Fruit fly (Drosophila melanogaster) whole organism, embryonic: ENCODE measurements around the gene dia.

Experiments
- Adf1 ChIP-seq: fragments of 200-800 bp; sonication (Bioruptor generic); IDR thresholded peaks from 2 replicates; pipeline ENCODE4 v1.3.6; 2022; ENCODE audit warnings: missing biosample characterization, missing genetic modification characterization
- Aef1 ChIP-seq: fragments of 200-800 bp; sonication (Bioruptor generic); IDR thresholded peaks from 3 replicates; pipeline ENCODE4 v1.3.6; 2022; ENCODE audit warnings: missing biosample characterization, missing genetic modification characterization
- Atf-2 ChIP-seq: fragments of 200-800 bp; sonication (Bioruptor generic); optimal IDR thresholded peaks from 2 replicates; lab custom pipeline; 2016; ENCODE audit warnings: missing biosample characterization, missing genetic modification characterization
- Awh ChIP-seq: fragments of 200-800 bp; sonication (Bioruptor generic); IDR thresholded peaks from 2 replicates; pipeline ENCODE4, ENCODE4 v1.3.6; 2022; ENCODE audit warnings: missing biosample characterization, missing genetic modification characterization
- CG11085 ChIP-seq: fragments of 200-800 bp; sonication (Bioruptor generic); IDR thresholded peaks from 2 replicates; pipeline ENCODE4 v1.3.6; 2022; ENCODE audit warnings: missing biosample characterization, missing genetic modification characterization
- CG12659 ChIP-seq: fragments of 200-800 bp; sonication (Bioruptor generic); optimal IDR thresholded peaks from 3 replicates; lab custom pipeline; 2017; ENCODE audit warnings: mild to moderate bottlenecking, missing biosample characterization, missing genetic modification reagents, missing genetic modification characterization
- CG12942 ChIP-seq: fragments of 200-800 bp; sonication (Bioruptor generic); optimal IDR thresholded peaks from 3 replicates; lab custom pipeline; 2016; ENCODE audit warnings: missing biosample characterization, missing genetic modification characterization
- CG14014 ChIP-seq: fragments of 200-800 bp; sonication (Bioruptor generic); IDR thresholded peaks from 2 replicates; pipeline ENCODE4 v1.3.6; 2022; ENCODE audit warnings: missing biosample characterization, missing genetic modification characterization
- CG14860 ChIP-seq: fragments of 200-800 bp; sonication (Bioruptor generic); IDR thresholded peaks from 3 replicates; pipeline ENCODE4 v1.3.6; 2022; ENCODE audit warnings: missing biosample characterization, missing genetic modification characterization; ENCODE audit not compliant: partially characterized antibody
- CG17568 ChIP-seq: fragments of 200-800 bp; sonication (Bioruptor generic); optimal IDR thresholded peaks from 2 replicates; lab custom pipeline; 2018; ENCODE audit warnings: missing biosample characterization, mild to moderate bottlenecking, missing genetic modification characterization, moderate library complexity
- CG2129 ChIP-seq: fragments of 200-800 bp; sonication (Bioruptor generic); IDR thresholded peaks from 2 replicates; pipeline ENCODE4 v1.3.6; 2022; ENCODE audit warnings: missing biosample characterization, missing genetic modification characterization; ENCODE audit not compliant: partially characterized antibody
- CG2199 ChIP-seq: fragments of 200-800 bp; sonication (Bioruptor generic); IDR thresholded peaks from 3 replicates; pipeline ENCODE4 v1.3.6; 2022; ENCODE audit warnings: missing biosample characterization, missing genetic modification characterization
- CG2202 ChIP-seq: fragments of 200-800 bp; sonication (Bioruptor generic); optimal IDR thresholded peaks from 2 replicates; lab custom pipeline; 2018; ENCODE audit warnings: missing biosample characterization, mild to moderate bottlenecking, missing genetic modification characterization
- CG2889 ChIP-seq: fragments of 200-800 bp; sonication (Bioruptor generic); IDR thresholded peaks from 3 replicates; pipeline ENCODE4 v1.3.6; 2022; ENCODE audit warnings: missing biosample characterization, missing genetic modification characterization
- CG3065 ChIP-seq: fragments of 200-800 bp; sonication (Bioruptor generic); optimal IDR thresholded peaks from 2 replicates; lab custom pipeline; 2016; ENCODE audit warnings: missing biosample characterization, missing genetic modification characterization
- CG34224 ChIP-seq: fragments of 200-800 bp; sonication (Bioruptor generic); IDR thresholded peaks from 3 replicates; pipeline ENCODE4 v1.3.6; 2022; ENCODE audit warnings: missing biosample characterization, missing genetic modification characterization; ENCODE audit not compliant: partially characterized antibody
- CG4282 ChIP-seq: fragments of 200-800 bp; sonication (Bioruptor generic); optimal IDR thresholded peaks from 2 replicates; lab custom pipeline; 2016; ENCODE audit warnings: missing biosample characterization, missing genetic modification characterization
- CG4328 ChIP-seq: fragments of 200-800 bp; sonication (Bioruptor generic); optimal IDR thresholded peaks from 3 replicates; lab custom pipeline; 2017; ENCODE audit warnings: missing biosample characterization, missing genetic modification reagents, missing genetic modification characterization
- CG4730 ChIP-seq: fragments of 200-800 bp; sonication (Bioruptor generic); IDR thresholded peaks from 2 replicates; pipeline ENCODE4 v1.3.6; 2022; ENCODE audit warnings: missing biosample characterization, missing genetic modification characterization
- CG6689 ChIP-seq: fragments of 200-800 bp; sonication (Bioruptor generic); IDR thresholded peaks from 2 replicates; pipeline ENCODE4 v1.3.6; 2022; ENCODE audit warnings: missing biosample characterization, missing genetic modification characterization
- CG7372 ChIP-seq: fragments of 200-800 bp; sonication (Bioruptor generic); IDR thresholded peaks from 2 replicates; pipeline ENCODE4 v1.3.6; 2022; ENCODE audit warnings: missing biosample characterization, missing genetic modification characterization
- CG7556 ChIP-seq: fragments of 200-800 bp; sonication (Bioruptor generic); optimal IDR thresholded peaks from 2 replicates; lab custom pipeline; 2017; ENCODE audit warnings: missing biosample characterization, mild to moderate bottlenecking, missing genetic modification characterization
- CG7963 ChIP-seq: fragments of 200-800 bp; sonication (Bioruptor generic); IDR thresholded peaks from 3 replicates; pipeline ENCODE4 v1.3.6; 2022; ENCODE audit warnings: missing biosample characterization, missing genetic modification characterization; ENCODE audit not compliant: partially characterized antibody
- CG8388 ChIP-seq: fragments of 200-800 bp; sonication (Bioruptor generic); optimal IDR thresholded peaks from 2 replicates; lab custom pipeline; 2019; ENCODE audit warnings: missing biosample characterization, mild to moderate bottlenecking, missing genetic modification characterization, moderate library complexity
- CG8765 ChIP-seq: fragments of 200-800 bp; sonication (Bioruptor generic); IDR thresholded peaks from 2 replicates; pipeline ENCODE4 v1.3.6; 2022; ENCODE audit warnings: missing biosample characterization, missing genetic modification characterization
- Dref ChIP-seq: fragments of 200-800 bp; sonication (Bioruptor generic); IDR thresholded peaks from 2 replicates; pipeline ENCODE4 v1.3.6; 2022; ENCODE audit warnings: missing biosample characterization, missing genetic modification characterization
- Eip74EF ChIP-seq, 2 experiments: fragments of 200-800 bp in 1 of 2; fragments of >200 bp in 1 of 2; sonication (Bioruptor generic) in 1 of 2; optimal IDR thresholded peaks; 2 replicates each; lab custom pipeline; 2017 to 2019; ENCODE audit warnings: missing biosample characterization in 2 of 2, missing genetic modification characterization in 2 of 2, mild to moderate bottlenecking in 1 of 2, moderate library complexity in 1 of 2
- Fer2 ChIP-seq: fragments of 200-800 bp; sonication (Bioruptor generic); optimal IDR thresholded peaks from 2 replicates; lab custom pipeline; 2018; ENCODE audit warnings: missing biosample characterization, mild to moderate bottlenecking, missing genetic modification characterization, moderate library complexity
- MESR4 ChIP-seq: fragments of 200-800 bp; sonication (Bioruptor generic); optimal IDR thresholded peaks from 2 replicates; lab custom pipeline; 2018; ENCODE audit warnings: missing biosample characterization, mild to moderate bottlenecking, missing genetic modification characterization, moderate library complexity
- MTF-1 ChIP-seq: fragments of 200-800 bp; sonication (Bioruptor generic); optimal IDR thresholded peaks from 2 replicates; lab custom pipeline; 2018; ENCODE audit warnings: missing biosample characterization, mild to moderate bottlenecking, missing genetic modification characterization, borderline replicate concordance
- Mes4 ChIP-seq: fragments of 200-800 bp; sonication (Bioruptor generic); optimal IDR thresholded peaks from 2 replicates; lab custom pipeline; 2016; ENCODE audit warnings: missing biosample characterization, missing genetic modification characterization
- Mrtf ChIP-seq: fragments of 200-800 bp; sonication (Bioruptor generic); IDR thresholded peaks from 3 replicates; pipeline ENCODE4 v1.3.6; 2022; ENCODE audit warnings: missing biosample characterization, missing genetic modification characterization
- Myb ChIP-seq: fragments of 200-800 bp; sonication (Bioruptor generic); optimal IDR thresholded peaks from 2 replicates; lab custom pipeline; 2016; ENCODE audit warnings: missing biosample characterization, missing genetic modification characterization
- Nf-YA ChIP-seq: fragments of 200-800 bp; sonication (Bioruptor generic); IDR thresholded peaks from 2 replicates; pipeline ENCODE4 v1.3.6; 2022; ENCODE audit warnings: missing biosample characterization, missing genetic modification characterization
- Oaz ChIP-seq: fragments of 200-800 bp; sonication (Bioruptor generic); IDR thresholded peaks from 2 replicates; pipeline ENCODE4 v1.3.6; 2022; ENCODE audit warnings: missing biosample characterization, missing genetic modification characterization
- Oli ChIP-seq: fragments of 200-800 bp; sonication (Bioruptor generic); optimal IDR thresholded peaks from 2 replicates; lab custom pipeline; 2018; ENCODE audit warnings: missing biosample characterization, mild to moderate bottlenecking, missing genetic modification characterization, moderate library complexity
- Scr ChIP-seq: fragments of 200-800 bp; sonication (Bioruptor generic); IDR thresholded peaks from 2 replicates; pipeline ENCODE4 v1.3.6; 2022; ENCODE audit warnings: missing biosample characterization, missing genetic modification characterization; ENCODE audit not compliant: partially characterized antibody
- Vsx1 ChIP-seq: fragments of 200-800 bp; sonication (Bioruptor generic); optimal IDR thresholded peaks from 2 replicates; lab custom pipeline; 2017; ENCODE audit warnings: missing biosample characterization, mild to moderate bottlenecking, missing genetic modification characterization, missing genetic modification reagents
- YL-1 ChIP-seq: fragments of 200-800 bp; sonication (Bioruptor generic); optimal IDR thresholded peaks from 3 replicates; lab custom pipeline; 2017; ENCODE audit warnings: missing biosample characterization, mild to moderate bottlenecking, missing genetic modification characterization
- croc ChIP-seq: fragments of 200-800 bp; sonication (Bioruptor generic); conservative IDR thresholded peaks from 3 replicates; pipeline ENCODE4 v1.3.6; 2022; ENCODE audit warnings: missing biosample characterization, missing genetic modification characterization
- danr ChIP-seq: fragments of 200-800 bp; sonication (Bioruptor generic); IDR thresholded peaks from 2 replicates; pipeline ENCODE4 v1.3.6; 2022; ENCODE audit warnings: missing biosample characterization, missing genetic modification characterization
- eyg ChIP-seq: fragments of 200-800 bp; sonication (Bioruptor generic); optimal IDR thresholded peaks from 3 replicates; lab custom pipeline; 2016; ENCODE audit warnings: missing biosample characterization, missing genetic modification characterization
- grau ChIP-seq: fragments of 200-800 bp; optimal IDR thresholded peaks from 3 replicates; lab custom pipeline; 2019; ENCODE audit warnings: missing biosample characterization, mild to moderate bottlenecking, missing genetic modification characterization, moderate library complexity
- hbn ChIP-seq: fragments of 200-800 bp; sonication (Bioruptor generic); IDR thresholded peaks from 2 replicates; pipeline ENCODE4 v1.3.6; 2022; ENCODE audit warnings: missing biosample characterization, missing genetic modification characterization; ENCODE audit not compliant: partially characterized antibody
- lbe ChIP-seq: fragments of 200-800 bp; sonication (Bioruptor generic); optimal IDR thresholded peaks from 2 replicates; lab custom pipeline; 2016; ENCODE audit warnings: missing biosample characterization, mild to moderate bottlenecking, missing genetic modification characterization
- nom ChIP-seq: fragments of 200-800 bp; sonication (Bioruptor generic); optimal IDR thresholded peaks from 2 replicates; lab custom pipeline; 2017; ENCODE audit warnings: missing biosample characterization, missing genetic modification characterization, mild to moderate bottlenecking, moderate library complexity, missing genetic modification reagents
- org-1 ChIP-seq: fragments of 200-800 bp; sonication (Bioruptor generic); optimal IDR thresholded peaks from 2 replicates; lab custom pipeline; 2017; ENCODE audit warnings: missing biosample characterization, missing genetic modification characterization
- seq ChIP-seq: fragments of 200-800 bp; sonication (Bioruptor generic); IDR thresholded peaks from 2 replicates; pipeline ENCODE4 v1.3.6; 2022; ENCODE audit warnings: missing biosample characterization, missing genetic modification characterization
- so ChIP-seq: fragments of 200-800 bp; sonication (Bioruptor generic); IDR thresholded peaks from 3 replicates; pipeline ENCODE4 v1.3.6; 2022; ENCODE audit warnings: missing biosample characterization, missing genetic modification characterization
- usp ChIP-seq: fragments of >200 bp; optimal IDR thresholded peaks from 2 replicates; lab custom pipeline; 2017; ENCODE audit warnings: missing biosample characterization, missing genetic modification characterization
- z ChIP-seq: fragments of 200-800 bp; sonication (Bioruptor generic); IDR thresholded peaks from 3 replicates; pipeline ENCODE4 v1.3.6; 2022; ENCODE audit warnings: missing biosample characterization, missing genetic modification characterization

The dia gene

dm6 chr2L:20734687-20735088 lies 23.3 kb upstream of the dia start (continued):
- no peak for TF ChIP-seq Vsx1
- TF ChIP-seq CG4282 (GFP tag; lab: Kevin White, UChicago) = no peak
- TF ChIP-seq danr (GFP tag; lab: Robert Waterston, UW) = no peak
- no peak for TF ChIP-seq seq (GFP tag; lab: Robert Waterston, UW)
- TF ChIP-seq CG4328 (GFP tag; lab: Kevin White, UChicago) = no peak
- no peak for TF ChIP-seq CG6689 (GFP tag; lab: Robert Waterston, UW)
- TF ChIP-seq Adf1 (GFP tag; lab: Robert Waterston, UW) = no peak
- no peak for TF ChIP-seq CG12942
- TF ChIP-seq CG8765 (GFP tag; lab: Robert Waterston, UW) = no peak
- TF ChIP-seq Mes4 = no peak
- no peak for TF ChIP-seq lbe
- no peak for TF ChIP-seq Mrtf (GFP tag; lab: Robert Waterston, UW)
- peak; percentile 55; the same call in 2 of the 3 replicates for TF ChIP-seq CG34224
- TF ChIP-seq Oli (tag; lab: Kevin White, UChicago) = no peak
- TF ChIP-seq CG14014 (GFP tag; lab: Robert Waterston, UW) = no peak
- TF ChIP-seq CG2889 (GFP tag; lab: Robert Waterston, UW) = no peak
- peak; percentile 54 for TF ChIP-seq Myb (GFP tag; lab: Kevin White, UChicago)
- no peak for TF ChIP-seq grau
- TF ChIP-seq CG3065 (GFP tag; lab: Kevin White, UChicago) = no peak
- no peak for TF ChIP-seq Eip74EF (GFP tag; optimal IDR thresholded peaks at IDR 0.05; lab: Kevin White, UChicago)
- no peak for TF ChIP-seq nom (GFP tag; lab: Kevin White, UChicago)
- no peak for TF ChIP-seq croc
- TF ChIP-seq so (GFP tag; lab: Robert Waterston, UW) = no peak
- TF ChIP-seq Fer2 = no peak
- no peak for TF ChIP-seq Atf-2 (GFP tag; lab: Kevin White, UChicago)
- no peak for TF ChIP-seq CG12659 (GFP tag; lab: Kevin White, UChicago)
- peak; percentile 70 for TF ChIP-seq Scr (GFP tag; lab: Robert Waterston, UW)
- no peak for TF ChIP-seq CG2199 (GFP tag; lab: Robert Waterston, UW)
- peak; percentile 51; the same call in 1 of the 3 replicates for TF ChIP-seq CG7963 (GFP tag; lab: Robert Waterston, UW)
- peak; percentile 42; the same call in 1 of the 2 replicates for TF ChIP-seq CG2129 (GFP tag; lab: Robert Waterston, UW)
- peak; percentile 50 for TF ChIP-seq MESR4
- TF ChIP-seq CG17568 = no peak
- TF ChIP-seq Oaz (GFP tag; lab: Robert Waterston, UW) = no peak
- peak; percentile 73 for TF ChIP-seq CG14860 (GFP tag; lab: Robert Waterston, UW)
- TF ChIP-seq MTF-1 (GFP tag; lab: Kevin White, UChicago) = no peak
- TF ChIP-seq z (GFP tag; lab: Robert Waterston, UW) = no peak
- TF ChIP-seq Awh (GFP tag; lab: Robert Waterston, UW) = no peak
- TF ChIP-seq usp (GFP tag; lab: Kevin White, UChicago) = no peak
- TF ChIP-seq YL-1 = no peak
- peak; percentile 80 for TF ChIP-seq Dref (GFP tag; lab: Robert Waterston, UW)
- TF ChIP-seq eyg (GFP tag; lab: Kevin White, UChicago) = no peak
- no peak for TF ChIP-seq Aef1 (GFP tag; lab: Robert Waterston, UW)
- no peak for TF ChIP-seq CG7372 (GFP tag; lab: Robert Waterston, UW)
- TF ChIP-seq Nf-YA (GFP tag; lab: Robert Waterston, UW) = no peak
- TF ChIP-seq CG8388 (GFP tag; lab: Kevin White, UChicago) = no peak
- no peak for TF ChIP-seq CG11085 (GFP tag; lab: Robert Waterston, UW)
- TF ChIP-seq CG7556 (GFP tag; lab: Kevin White, UChicago) = no peak
- TF ChIP-seq hbn (GFP tag; lab: Robert Waterston, UW) = peak; percentile 42; the same call in 1 of the 2 replicates
- TF ChIP-seq CG4730 (GFP tag; lab: Robert Waterston, UW) = no peak
- no peak for TF ChIP-seq CG2202 (tag; lab: Kevin White, UChicago)
- TF ChIP-seq org-1 = no peak
